Worm (Caenorhabditis elegans) whole organism, L2 larva: ENCODE results near the gene F54E2.5.

Experiments used
- C34F6.9 ChIP-seq: fragments of 150-350 bp; optimal IDR thresholded peaks from 2 replicates; lab custom pipeline; 2014; ENCODE audit warnings: missing biosample characterization, missing genetic modification characterization
- R02D3.7 ChIP-seq: fragments of 150-350 bp; optimal IDR thresholded peaks from 2 replicates; lab custom pipeline; 2014; ENCODE audit warnings: missing biosample characterization, missing genetic modification characterization
- Y55F3AM.14 ChIP-seq: fragments of 200-800 bp; sonication (Bioruptor generic); optimal IDR thresholded peaks from 2 replicates; lab custom pipeline; 2018; ENCODE audit warnings: mild to moderate bottlenecking, missing genetic modification characterization, missing compliant biosample characterization
- ZK546.5 ChIP-seq: sonication (generic microtip); optimal IDR thresholded peaks from 2 replicates; lab custom pipeline; 2017; ENCODE audit warnings: missing biosample characterization, missing genetic modification characterization
- alr-1 ChIP-seq: fragments of 150-350 bp; optimal IDR thresholded peaks from 2 replicates; lab custom pipeline; 2014; ENCODE audit warnings: missing biosample characterization, missing genetic modification characterization
- aly-2 ChIP-seq: fragments of 150-350 bp; optimal IDR thresholded peaks from 2 replicates; lab custom pipeline; 2014; ENCODE audit warnings: missing biosample characterization, missing genetic modification characterization
- blmp-1 ChIP-seq: sonication (generic microtip); optimal IDR thresholded peaks from 2 replicates; lab custom pipeline; 2017; ENCODE audit warnings: missing genetic modification characterization, mild to moderate bottlenecking, missing compliant biosample characterization, antibody characterized with exemption, moderate library complexity; ENCODE audit not compliant: insufficient read depth
- ceh-16 ChIP-seq: fragments of 150-350 bp; optimal IDR thresholded peaks from 2 replicates; lab custom pipeline; 2014; ENCODE audit warnings: missing biosample characterization, missing genetic modification characterization
- ceh-82 ChIP-seq: fragments of 150-350 bp; optimal IDR thresholded peaks from 2 replicates; lab custom pipeline; 2014; ENCODE audit warnings: missing biosample characterization, missing genetic modification characterization
- crh-2 ChIP-seq: sonication (generic microtip); optimal IDR thresholded peaks from 2 replicates; lab custom pipeline; 2017; ENCODE audit warnings: missing biosample characterization, missing genetic modification characterization
- dmd-4 ChIP-seq: sonication (generic microtip); optimal IDR thresholded peaks from 2 replicates; lab custom pipeline; 2017; ENCODE audit warnings: missing biosample characterization, missing genetic modification characterization
- egl-27 ChIP-seq: sonication (generic microtip); optimal IDR thresholded peaks from 3 replicates; lab custom pipeline; 2017; ENCODE audit warnings: missing biosample characterization, missing genetic modification reagents, missing genetic modification characterization
- elt-1 ChIP-seq: fragments of 150-350 bp; optimal IDR thresholded peaks from 2 replicates; lab custom pipeline; 2014; ENCODE audit warnings: missing biosample characterization, missing genetic modification characterization
- elt-3 ChIP-seq: sonication (generic microtip); optimal IDR thresholded peaks from 2 replicates; lab custom pipeline; 2017; ENCODE audit warnings: missing biosample characterization, missing genetic modification characterization
- fos-1 ChIP-seq: fragments of 150-350 bp; optimal IDR thresholded peaks from 2 replicates; lab custom pipeline; 2014; ENCODE audit warnings: missing biosample characterization, missing genetic modification characterization
- gmeb-1 ChIP-seq: fragments of 150-350 bp; optimal IDR thresholded peaks from 2 replicates; lab custom pipeline; 2014; ENCODE audit warnings: missing biosample characterization, missing genetic modification characterization
- lin-11 ChIP-seq: fragments of 150-350 bp; sonication (generic microtip); optimal IDR thresholded peaks from 2 replicates; lab custom pipeline; 2014; ENCODE audit warnings: missing biosample characterization, missing genetic modification characterization, inconsistent platforms, mixed read lengths
- lin-13 ChIP-seq: fragments of 150-350 bp; optimal IDR thresholded peaks from 2 replicates; lab custom pipeline; 2014; ENCODE audit warnings: missing biosample characterization, missing genetic modification reagents, missing genetic modification characterization
- lsy-2 ChIP-seq, 2 experiments: fragments of 150-350 bp in 1 of 2; sonication (generic microtip) in 1 of 2; optimal IDR thresholded peaks; 2 replicates each; lab custom pipeline; 2014 to 2017; ENCODE audit warnings: missing biosample characterization in 2 of 2, missing genetic modification characterization in 2 of 2
- mab-5 ChIP-seq: fragments of 150-350 bp; optimal IDR thresholded peaks from 2 replicates; lab custom pipeline; 2014; ENCODE audit warnings: missing biosample characterization, missing genetic modification characterization
- mdl-1 ChIP-seq, 2 experiments: fragments of 150-350 bp in 1 of 2; sonication (generic microtip) in 1 of 2; optimal IDR thresholded peaks; 2 replicates each; lab custom pipeline; 2017; ENCODE audit warnings: missing biosample characterization in 2 of 2, missing genetic modification characterization in 2 of 2
- nhr-12 ChIP-seq: fragments of 150-350 bp; optimal IDR thresholded peaks from 2 replicates; lab custom pipeline; 2014; ENCODE audit warnings: missing biosample characterization, missing genetic modification characterization
- nhr-129 ChIP-seq: fragments of 150-350 bp; optimal IDR thresholded peaks from 2 replicates; lab custom pipeline; 2014; ENCODE audit warnings: missing biosample characterization, missing genetic modification characterization
- nhr-21 ChIP-seq: fragments of 150-350 bp; optimal IDR thresholded peaks from 2 replicates; lab custom pipeline; 2014; ENCODE audit warnings: missing biosample characterization, missing genetic modification characterization
- nhr-23 ChIP-seq: fragments of 150-350 bp; optimal IDR thresholded peaks from 2 replicates; lab custom pipeline; 2014; ENCODE audit warnings: missing biosample characterization, missing genetic modification reagents, missing genetic modification characterization
- nhr-237 ChIP-seq: fragments of 150-350 bp; optimal IDR thresholded peaks from 2 replicates; lab custom pipeline; 2014; ENCODE audit warnings: missing biosample characterization, missing genetic modification characterization
- nhr-25 ChIP-seq: fragments of 150-350 bp; sonication (generic microtip); optimal IDR thresholded peaks from 3 replicates; lab custom pipeline; 2014; ENCODE audit warnings: missing biosample characterization, missing genetic modification characterization
- nhr-77 ChIP-seq: fragments of 150-350 bp; optimal IDR thresholded peaks from 2 replicates; lab custom pipeline; 2014; ENCODE audit warnings: missing biosample characterization, missing genetic modification characterization
- peb-1 ChIP-seq: fragments of 150-350 bp; optimal IDR thresholded peaks from 2 replicates; lab custom pipeline; 2014; ENCODE audit warnings: missing biosample characterization, missing genetic modification characterization
- skn-1 ChIP-seq: sonication (generic microtip); optimal IDR thresholded peaks from 2 replicates; lab custom pipeline; 2017; ENCODE audit warnings: missing biosample characterization, missing genetic modification characterization
- sma-9 ChIP-seq, 2 experiments: fragments of 150-350 bp in 1 of 2; sonication (generic microtip) in 1 of 2; optimal IDR thresholded peaks; 2 replicates each; lab custom pipeline; 2014 to 2016; ENCODE audit warnings: missing genetic modification characterization in 2 of 2, mild to moderate bottlenecking in 1 of 2, missing biosample characterization in 1 of 2, missing compliant biosample characterization in 1 of 2, missing genetic modification reagents in 1 of 2, moderate library complexity in 1 of 2
- unc-39 ChIP-seq: fragments of 150-350 bp; optimal IDR thresholded peaks from 2 replicates; lab custom pipeline; 2014; ENCODE audit warnings: missing biosample characterization, missing genetic modification characterization
- unc-55 ChIP-seq: fragments of 150-350 bp; sonication (generic microtip); optimal IDR thresholded peaks from 3 replicates; lab custom pipeline; 2014; ENCODE audit warnings: missing biosample characterization, missing genetic modification reagents, missing genetic modification characterization
- zag-1 ChIP-seq: fragments of 150-350 bp; optimal IDR thresholded peaks from 2 replicates; lab custom pipeline; 2014; ENCODE audit warnings: missing biosample characterization, missing genetic modification characterization
- ztf-11 ChIP-seq: sonication (generic microtip); optimal IDR thresholded peaks from 2 replicates; lab custom pipeline; 2017; ENCODE audit warnings: missing biosample characterization, missing genetic modification characterization
- ztf-4 ChIP-seq: fragments of 150-350 bp; optimal IDR thresholded peaks from 2 replicates; lab custom pipeline; 2014; ENCODE audit warnings: missing biosample characterization, missing genetic modification characterization

F54E2.5 gene

ce11 chrV:2792958-2793357 is 22.9 kb downstream of the F54E2.5 start:
- TF ChIP-seq mdl-1 (tag; optimal IDR thresholded peaks at IDR 0.05; lab: Kevin White, UChicago), result no peak
- no peak for TF ChIP-seq nhr-23 (tag; lab: Kevin White, UChicago)
- no peak for TF ChIP-seq mab-5 (tag; lab: Kevin White, UChicago)
- TF ChIP-seq dmd-4, result no peak
- TF ChIP-seq unc-39, result no peak
- no peak for TF ChIP-seq nhr-129 (tag; lab: Kevin White, UChicago)
- no peak for TF ChIP-seq elt-3
- no peak for TF ChIP-seq Y55F3AM.14 (GFP tag; lab: Kevin White, UChicago)
- no peak for TF ChIP-seq ceh-16
- TF ChIP-seq ZK546.5 (tag; lab: Kevin White, UChicago), result no peak

DNA sequence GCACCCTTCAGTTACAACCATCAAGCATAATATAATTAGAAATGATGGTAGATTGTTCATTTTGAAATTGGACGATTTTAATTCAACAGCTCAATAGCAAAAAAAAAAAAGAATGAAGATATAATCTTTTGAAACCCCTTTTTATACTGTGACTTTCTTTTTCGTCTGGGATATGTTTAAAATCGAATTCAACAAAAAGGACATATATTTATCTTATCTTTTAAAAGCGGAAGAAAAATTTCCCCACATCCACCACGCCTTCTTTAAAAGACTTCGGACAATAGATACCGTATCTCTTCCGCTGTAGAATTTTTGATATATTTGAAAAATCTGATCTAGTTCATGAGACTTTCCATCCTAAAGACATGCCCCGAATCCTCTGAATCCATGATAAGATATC is 35.1 kb downstream of the F54E2.5 start, which contains the start of gene R05D8.11:
Gene R05D8.11 (minus strand): TSS at position 101 of the 400 bp plus-strand sequence.
- TF ChIP-seq peb-1 (no peak), blmp-1 (tag; lab: Kevin White, UChicago) (no peak), zag-1 (tag; lab: Kevin White, UChicago) (no peak), sma-9 (GFP tag; optimal IDR thresholded peaks at IDR 0.05; lab: Kevin White, UChicago) (no peak), sma-9 (tag; optimal IDR thresholded peaks at IDR 0.05; lab: Kevin White, UChicago) (no peak), skn-1 (no peak), Y55F3AM.14 (GFP tag; lab: Kevin White, UChicago) (no peak), mab-5 (tag; lab: Kevin White, UChicago) (no peak), unc-55 (GFP tag; lab: Kevin White, UChicago) (no peak), alr-1 (no peak), R02D3.7 (tag; lab: Kevin White, UChicago) (no peak), dmd-4 (no peak), ceh-16 (no peak), ztf-11 (tag; lab: Kevin White, UChicago) (no peak), lin-13 (GFP tag; lab: Kevin White, UChicago) (no peak), aly-2 (tag; lab: Kevin White, UChicago) (no peak), lsy-2 (tag; optimal IDR thresholded peaks at IDR 0.05; lab: Kevin White, UChicago) (no peak), nhr-21 (tag; lab: Kevin White, UChicago) (no peak), C34F6.9 (no peak), ceh-82 (no peak), mdl-1 (tag; optimal IDR thresholded peaks at IDR 0.05; lab: Kevin White, UChicago) (no peak)

ce11 chrV:2774042-2774441 is 41.8 kb downstream of the F54E2.5 start, which contains the start of gene srj-18:
Gene srj-18, plus strand, starts transcription at chrV:2774342.
- TF ChIP-seq nhr-25 (no peak), aly-2 (tag; lab: Kevin White, UChicago) (no peak), alr-1 (no peak), peb-1 (no peak), dmd-4 (no peak), mab-5 (tag; lab: Kevin White, UChicago) (no peak)

DNA sequence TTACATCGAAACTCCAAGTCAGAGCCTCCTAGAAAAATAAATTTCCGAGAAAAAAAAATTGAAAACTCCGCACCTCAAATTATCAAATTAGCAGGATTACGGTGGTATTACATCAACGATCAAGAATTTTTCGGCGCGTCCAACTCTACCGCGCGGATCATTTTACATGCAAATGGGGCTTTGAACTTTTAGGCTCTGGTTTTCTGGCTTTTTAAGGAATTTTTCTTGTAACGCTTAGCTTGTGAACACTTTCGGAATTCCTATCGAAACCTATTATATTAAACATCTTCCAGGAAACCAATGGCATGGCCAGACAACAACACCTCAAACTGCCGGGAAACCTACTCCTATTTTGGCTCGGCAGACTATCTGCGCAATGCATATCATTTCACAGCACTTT is 44.3 kb downstream of the F54E2.5 start, which contains the start of gene srh-56:
Gene srh-56 (plus strand): TSS at position 301 of the 400 bp plus-strand sequence.
- no peak for TF ChIP-seq ztf-4 (tag; lab: Kevin White, UChicago)
- no peak for TF ChIP-seq crh-2 (tag; lab: Kevin White, UChicago)
- TF ChIP-seq nhr-237, result no peak
- TF ChIP-seq fos-1 (tag; lab: Kevin White, UChicago), result no peak
- TF ChIP-seq egl-27 (tag; lab: Kevin White, UChicago), result no peak
- TF ChIP-seq elt-1, result no peak
- no peak for TF ChIP-seq unc-39
- no peak for TF ChIP-seq blmp-1 (tag; lab: Kevin White, UChicago)
- TF ChIP-seq C34F6.9, result no peak

DNA sequence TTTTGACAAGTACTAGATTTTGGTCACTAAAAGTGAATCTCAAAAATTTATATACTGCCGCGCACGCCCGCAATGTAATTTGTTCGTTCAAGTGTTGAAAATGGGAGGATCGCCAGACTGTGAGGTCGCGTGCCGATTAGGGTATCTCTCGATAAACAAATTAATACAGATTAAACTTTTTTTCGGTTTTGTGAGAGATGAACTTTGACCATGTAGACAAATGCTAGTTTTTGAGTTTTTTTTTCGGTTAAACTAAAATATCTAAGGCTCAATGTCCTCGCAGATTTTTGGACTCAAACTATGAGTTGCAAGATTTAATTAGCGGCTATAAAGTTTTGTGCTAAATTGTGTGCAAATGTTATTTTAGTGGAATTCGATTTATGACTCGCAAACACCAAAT is 46.1 kb downstream of the F54E2.5 start, which contains the start of gene dhs-15:
Gene dhs-15 (minus strand): TSS at position 101 of the 400 bp plus-strand sequence.
- TF ChIP-seq dmd-4 (no peak), nhr-77 (tag; lab: Kevin White, UChicago) (no peak), peb-1 (no peak), zag-1 (tag; lab: Kevin White, UChicago) (no peak), skn-1 (no peak), gmeb-1 (tag; lab: Kevin White, UChicago) (no peak), nhr-21 (tag; lab: Kevin White, UChicago) (no peak), C34F6.9 (no peak), ztf-4 (tag; lab: Kevin White, UChicago) (no peak), nhr-237 (no peak), nhr-12 (no peak), lin-11 (no peak)
